Fruit fly (Drosophila melanogaster): ENCODE data around the gene wupA.

DNA sequence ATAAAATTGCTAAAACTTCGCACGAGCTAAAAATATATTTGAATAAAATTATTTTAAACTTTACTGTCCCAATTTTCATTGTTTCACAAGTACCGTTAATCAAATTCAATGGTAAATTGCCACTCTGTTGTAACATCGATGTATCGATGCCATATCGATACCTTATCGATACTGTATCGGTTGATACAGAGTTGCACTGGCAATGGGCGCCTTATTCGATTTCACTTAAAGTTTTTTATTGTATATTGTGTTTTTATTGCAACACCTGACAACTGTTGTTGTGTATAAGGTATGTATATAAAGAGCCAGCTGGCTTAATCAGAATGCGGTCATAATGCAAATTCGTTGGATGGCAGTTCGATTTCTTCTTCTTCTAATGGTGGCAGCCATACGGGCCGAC is 21.6 kb upstream of the wupA start, which contains the start of gene CG43229:
- TF ChIP-seq Abd-B (GFP tag; optimal IDR thresholded peaks at IDR 0.05) = no peak
- TF ChIP-seq dsf (GFP tag; optimal IDR thresholded peaks at IDR 0.05; ENCODE audit: borderline replicate concordance) = no peak
- TF ChIP-seq Jra (GFP tag; optimal IDR thresholded peaks at IDR 0.05) = no peak

Data from whole organism, wandering third instar larva.